Fruit fly (Drosophila melanogaster) Kc167 (cell line): Measurements from ENCODE around the gene CG13694.

ENCODE experiments used
- Myc ChIP-seq: fragments of >200 bp; optimal IDR thresholded peaks from 2 replicates; lab custom pipeline; 2017; ENCODE audit warnings: missing external identifiers
- Sin3A ChIP-seq: fragments of >200 bp; optimal IDR thresholded peaks from 2 replicates; lab custom pipeline; 2018; ENCODE audit warnings: missing external identifiers
- h ChIP-seq: fragments of >200 bp; optimal IDR thresholded peaks from 3 replicates; lab custom pipeline; 2018; ENCODE audit warnings: missing external identifiers
- insv ChIP-seq: fragments of >200 bp; optimal IDR thresholded peaks from 3 replicates; lab custom pipeline; 2018; ENCODE audit warnings: missing external identifiers
- psq ChIP-seq: fragments of >200 bp; optimal IDR thresholded peaks from 2 replicates; lab custom pipeline; 2017; ENCODE audit warnings: missing external identifiers
- ttk ChIP-seq: sonication (Bioruptor generic); optimal IDR thresholded peaks from 2 replicates; lab custom pipeline; 2017; ENCODE audit warnings: missing external identifiers

dm6 chr2L:162208-162607 is 45.9 kb upstream of the CG13694 start:
- TF ChIP-seq psq (lab: Kevin White, UChicago): no peak
- TF ChIP-seq h (lab: Kevin White, UChicago): no peak
- no peak for TF ChIP-seq Myc (lab: Kevin White, UChicago)
- no peak for TF ChIP-seq ttk (lab: Kevin White, UChicago)
- TF ChIP-seq insv (lab: Kevin White, UChicago): no peak
- no peak for TF ChIP-seq Sin3A
